Fruit fly (Drosophila melanogaster) whole organism, wandering third instar larva: ENCODE data around the gene Rab10.
"Not testable (repeated sequence)": the region's sequence is repeated elsewhere in the genome, so short reads cannot be mapped to it uniquely, and the experiment has no call there.

ENCODE experiments used
- Dfd ChIP-seq: fragments of >200 bp; optimal IDR thresholded peaks from 2 replicates; lab custom pipeline; 2017; ENCODE audit warnings: missing biosample characterization, missing genetic modification characterization
- Hr78 ChIP-seq: fragments of >200 bp; optimal IDR thresholded peaks from 2 replicates; lab custom pipeline; 2017; ENCODE audit warnings: missing biosample characterization, missing genetic modification characterization
- Hr83 ChIP-seq: fragments of 200-300 bp; sonication (Bioruptor generic); optimal IDR thresholded peaks from 2 replicates; lab custom pipeline; 2016; ENCODE audit warnings: missing biosample characterization, mild to moderate bottlenecking, missing genetic modification characterization, moderate library complexity; ENCODE audit not compliant: poor library complexity, severe bottlenecking
- Myc ChIP-seq: fragments of >200 bp; optimal IDR thresholded peaks from 2 replicates; lab custom pipeline; 2017
- jim ChIP-seq: fragments of 175-275, 200-325 bp; sonication (Bioruptor generic); optimal IDR thresholded peaks from 2 replicates; lab custom pipeline; 2016; ENCODE audit warnings: missing biosample characterization, mild to moderate bottlenecking, missing genetic modification characterization
- lola ChIP-seq: fragments of >200 bp; optimal IDR thresholded peaks from 2 replicates; lab custom pipeline; 2017; ENCODE audit warnings: missing biosample characterization, missing genetic modification characterization
- psq ChIP-seq: fragments of 200-800 bp; sonication (Bioruptor generic); optimal IDR thresholded peaks from 3 replicates; lab custom pipeline; 2017; ENCODE audit warnings: missing biosample characterization, mild to moderate bottlenecking, missing genetic modification characterization, moderate library complexity
- usp ChIP-seq: fragments of >200 bp; optimal IDR thresholded peaks from 2 replicates; lab custom pipeline; 2017; ENCODE audit warnings: missing biosample characterization, missing genetic modification characterization

dm6 chrX:20224920-20225319, 26.2 kb upstream of the Rab10 start, which contains the start of gene Sdic4:
- TF ChIP-seq Dfd (GFP tag; lab: Kevin White, UChicago); Myc; Hr78 (GFP tag; lab: Kevin White, UChicago); jim (GFP tag; lab: Kevin White, UChicago); lola (GFP tag; lab: Kevin White, UChicago); usp (GFP tag; lab: Kevin White, UChicago); Hr83 (GFP tag; lab: Kevin White, UChicago); psq (GFP tag; lab: Kevin White, UChicago): not testable (repeated sequence)
